Worm (Caenorhabditis elegans) whole organism, L2 larva: ENCODE results near the gene C08G9.1.
A peak's percentile ranks its signal among the peaks of the same experiment; 100 is the strongest.

Experiments
- C34F6.9 ChIP-seq: fragments of 150-350 bp; optimal IDR thresholded peaks from 2 replicates; lab custom pipeline; 2014; ENCODE audit warnings: missing biosample characterization, missing genetic modification characterization
- F13H6.1 ChIP-seq: sonication (generic microtip); optimal IDR thresholded peaks from 2 replicates; lab custom pipeline; 2016; ENCODE audit warnings: missing genetic modification characterization, missing compliant biosample characterization
- R02D3.7 ChIP-seq: fragments of 150-350 bp; optimal IDR thresholded peaks from 2 replicates; lab custom pipeline; 2014; ENCODE audit warnings: missing biosample characterization, missing genetic modification characterization
- Y55F3AM.14 ChIP-seq: fragments of 200-800 bp; sonication (Bioruptor generic); optimal IDR thresholded peaks from 2 replicates; lab custom pipeline; 2018; ENCODE audit warnings: mild to moderate bottlenecking, missing genetic modification characterization, missing compliant biosample characterization
- alr-1 ChIP-seq: fragments of 150-350 bp; optimal IDR thresholded peaks from 2 replicates; lab custom pipeline; 2014; ENCODE audit warnings: missing biosample characterization, missing genetic modification characterization
- blmp-1 ChIP-seq: sonication (generic microtip); optimal IDR thresholded peaks from 2 replicates; lab custom pipeline; 2017; ENCODE audit warnings: missing genetic modification characterization, mild to moderate bottlenecking, missing compliant biosample characterization, antibody characterized with exemption, moderate library complexity; ENCODE audit not compliant: insufficient read depth
- crh-2 ChIP-seq: sonication (generic microtip); optimal IDR thresholded peaks from 2 replicates; lab custom pipeline; 2017; ENCODE audit warnings: missing biosample characterization, missing genetic modification characterization
- dmd-4 ChIP-seq: sonication (generic microtip); optimal IDR thresholded peaks from 2 replicates; lab custom pipeline; 2017; ENCODE audit warnings: missing biosample characterization, missing genetic modification characterization
- elt-1 ChIP-seq: fragments of 150-350 bp; optimal IDR thresholded peaks from 2 replicates; lab custom pipeline; 2014; ENCODE audit warnings: missing biosample characterization, missing genetic modification characterization
- elt-3 ChIP-seq: sonication (generic microtip); optimal IDR thresholded peaks from 2 replicates; lab custom pipeline; 2017; ENCODE audit warnings: missing biosample characterization, missing genetic modification characterization
- fos-1 ChIP-seq: fragments of 150-350 bp; optimal IDR thresholded peaks from 2 replicates; lab custom pipeline; 2014; ENCODE audit warnings: missing biosample characterization, missing genetic modification characterization
- gmeb-1 ChIP-seq: fragments of 150-350 bp; optimal IDR thresholded peaks from 2 replicates; lab custom pipeline; 2014; ENCODE audit warnings: missing biosample characterization, missing genetic modification characterization
- lin-13 ChIP-seq: fragments of 150-350 bp; optimal IDR thresholded peaks from 2 replicates; lab custom pipeline; 2014; ENCODE audit warnings: missing biosample characterization, missing genetic modification reagents, missing genetic modification characterization
- lsy-2 ChIP-seq, 2 experiments: fragments of 150-350 bp in 1 of 2; sonication (generic microtip) in 1 of 2; optimal IDR thresholded peaks; 2 replicates each; lab custom pipeline; 2014 to 2017; ENCODE audit warnings: missing biosample characterization in 2 of 2, missing genetic modification characterization in 2 of 2
- mbf-1 ChIP-seq: sonication (generic microtip); optimal IDR thresholded peaks from 2 replicates; lab custom pipeline; 2017; ENCODE audit warnings: missing biosample characterization, missing genetic modification characterization
- mdl-1 ChIP-seq, 2 experiments: fragments of 150-350 bp in 1 of 2; sonication (generic microtip) in 1 of 2; optimal IDR thresholded peaks; 2 replicates each; lab custom pipeline; 2017; ENCODE audit warnings: missing biosample characterization in 2 of 2, missing genetic modification characterization in 2 of 2
- nhr-10 ChIP-seq: sonication (generic microtip); optimal IDR thresholded peaks from 2 replicates; lab custom pipeline; 2017; ENCODE audit warnings: missing biosample characterization, missing genetic modification characterization
- nhr-11 ChIP-seq: fragments of 150-350 bp; optimal IDR thresholded peaks from 2 replicates; lab custom pipeline; 2014; ENCODE audit warnings: missing biosample characterization, missing genetic modification characterization
- nhr-129 ChIP-seq: fragments of 150-350 bp; optimal IDR thresholded peaks from 2 replicates; lab custom pipeline; 2014; ENCODE audit warnings: missing biosample characterization, missing genetic modification characterization
- nhr-21 ChIP-seq: fragments of 150-350 bp; optimal IDR thresholded peaks from 2 replicates; lab custom pipeline; 2014; ENCODE audit warnings: missing biosample characterization, missing genetic modification characterization
- nhr-77 ChIP-seq: fragments of 150-350 bp; optimal IDR thresholded peaks from 2 replicates; lab custom pipeline; 2014; ENCODE audit warnings: missing biosample characterization, missing genetic modification characterization
- sem-4 ChIP-seq: fragments of 150-350 bp; optimal IDR thresholded peaks from 2 replicates; lab custom pipeline; 2014; ENCODE audit warnings: missing biosample characterization, missing genetic modification reagents, missing genetic modification characterization
- sma-3 ChIP-seq: sonication (generic microtip); optimal IDR thresholded peaks from 2 replicates; lab custom pipeline; 2016; ENCODE audit warnings: missing genetic modification reagents, missing genetic modification characterization, missing compliant biosample characterization
- sma-9 ChIP-seq, 2 experiments: fragments of 150-350 bp in 1 of 2; sonication (generic microtip) in 1 of 2; optimal IDR thresholded peaks; 2 replicates each; lab custom pipeline; 2014 to 2016; ENCODE audit warnings: missing genetic modification characterization in 2 of 2, mild to moderate bottlenecking in 1 of 2, missing biosample characterization in 1 of 2, missing compliant biosample characterization in 1 of 2, missing genetic modification reagents in 1 of 2, moderate library complexity in 1 of 2
- unc-55 ChIP-seq: fragments of 150-350 bp; sonication (generic microtip); optimal IDR thresholded peaks from 3 replicates; lab custom pipeline; 2014; ENCODE audit warnings: missing biosample characterization, missing genetic modification reagents, missing genetic modification characterization
- zag-1 ChIP-seq: fragments of 150-350 bp; optimal IDR thresholded peaks from 2 replicates; lab custom pipeline; 2014; ENCODE audit warnings: missing biosample characterization, missing genetic modification characterization
- ztf-11 ChIP-seq: sonication (generic microtip); optimal IDR thresholded peaks from 2 replicates; lab custom pipeline; 2017; ENCODE audit warnings: missing biosample characterization, missing genetic modification characterization
- ztf-4 ChIP-seq: fragments of 150-350 bp; optimal IDR thresholded peaks from 2 replicates; lab custom pipeline; 2014; ENCODE audit warnings: missing biosample characterization, missing genetic modification characterization

Gene C08G9.1

DNA sequence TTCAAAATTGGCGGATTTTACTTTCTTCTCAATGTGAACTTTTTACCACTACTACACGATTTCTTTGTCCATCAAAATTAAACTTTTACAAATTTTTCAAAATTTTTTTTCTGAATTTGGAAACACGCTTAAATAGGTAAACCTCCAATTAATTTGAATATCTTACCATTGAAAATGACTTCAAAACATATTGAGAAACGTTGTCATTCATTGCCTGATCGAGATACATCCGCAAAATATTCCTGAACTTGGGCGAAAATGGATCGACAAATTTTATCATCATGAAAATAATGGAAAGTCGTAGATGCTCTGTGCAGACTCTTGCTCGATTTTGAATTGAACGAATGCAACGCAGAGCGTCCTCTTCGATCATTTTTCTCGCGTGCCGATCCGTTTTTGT is 11.7 kb upstream of the C08G9.1 start:
- TF ChIP-seq Y55F3AM.14 (GFP tag; lab: Kevin White, UChicago): no peak
- TF ChIP-seq nhr-129 (tag; lab: Kevin White, UChicago): no peak
- no peak for TF ChIP-seq ztf-4 (tag; lab: Kevin White, UChicago)
- TF ChIP-seq mbf-1: no peak
- no peak for TF ChIP-seq R02D3.7 (tag; lab: Kevin White, UChicago)
- TF ChIP-seq nhr-11: no peak
- no peak for TF ChIP-seq elt-1 (tag; lab: Kevin White, UChicago)

DNA sequence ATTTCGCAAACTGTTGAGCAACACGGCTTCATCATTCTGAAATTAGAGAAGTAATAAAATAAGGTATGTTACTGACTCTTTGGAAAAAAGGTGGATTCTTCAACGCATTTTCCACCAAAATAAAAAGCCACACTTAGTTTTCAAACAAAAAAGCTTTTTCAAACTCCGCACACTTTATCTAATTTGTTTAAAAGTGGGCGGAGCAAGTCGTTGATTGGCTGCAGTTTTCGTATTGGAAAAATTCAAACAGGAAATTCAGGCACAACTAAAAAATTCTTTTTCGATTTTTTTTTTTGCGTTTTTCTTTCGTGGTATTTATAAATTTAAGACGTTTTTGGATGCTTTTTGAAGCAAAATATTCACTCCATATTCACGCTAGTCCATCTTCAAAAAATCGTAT is 8.1 kb upstream of the C08G9.1 start:
- TF ChIP-seq unc-55 (GFP tag; lab: Kevin White, UChicago): peak; percentile 14
- TF ChIP-seq nhr-77: no peak

DNA sequence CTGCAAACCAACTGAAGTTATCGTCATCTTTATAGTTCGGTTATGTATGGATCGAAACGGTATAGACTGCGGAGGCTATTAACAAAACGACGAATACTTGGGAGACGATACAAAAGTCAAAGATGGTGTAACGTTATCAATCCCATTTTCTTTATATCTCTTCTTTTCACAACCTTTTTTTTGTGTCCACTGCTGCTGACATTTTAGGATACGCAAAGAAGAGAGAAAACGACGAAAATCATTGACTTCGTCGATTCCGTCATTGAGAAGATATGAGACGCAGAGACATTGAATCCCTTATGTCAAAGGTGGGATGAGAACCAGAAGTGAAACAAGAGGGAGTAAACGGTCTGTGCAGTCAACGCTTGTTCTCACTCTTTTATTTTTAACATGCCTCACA is 7.4 kb upstream of the C08G9.1 start, which contains the start of gene cima-1:
TSS of gene cima-1 (plus strand) at position 340 of the 400 bp plus-strand sequence.
- TF ChIP-seq nhr-10 (tag; lab: Kevin White, UChicago): no peak
- TF ChIP-seq fos-1 (tag; lab: Kevin White, UChicago): peak; percentile 26
- TF ChIP-seq elt-1 (tag; lab: Kevin White, UChicago): no peak
- TF ChIP-seq nhr-129 (tag; lab: Kevin White, UChicago): peak; percentile 21
- no peak for TF ChIP-seq alr-1 (tag; lab: Kevin White, UChicago)
- TF ChIP-seq mdl-1 (tag; optimal IDR thresholded peaks at IDR 0.05; lab: Kevin White, UChicago): no peak
- TF ChIP-seq sma-3: peak; percentile 13
- no peak for TF ChIP-seq nhr-77
- TF ChIP-seq dmd-4: no peak

DNA sequence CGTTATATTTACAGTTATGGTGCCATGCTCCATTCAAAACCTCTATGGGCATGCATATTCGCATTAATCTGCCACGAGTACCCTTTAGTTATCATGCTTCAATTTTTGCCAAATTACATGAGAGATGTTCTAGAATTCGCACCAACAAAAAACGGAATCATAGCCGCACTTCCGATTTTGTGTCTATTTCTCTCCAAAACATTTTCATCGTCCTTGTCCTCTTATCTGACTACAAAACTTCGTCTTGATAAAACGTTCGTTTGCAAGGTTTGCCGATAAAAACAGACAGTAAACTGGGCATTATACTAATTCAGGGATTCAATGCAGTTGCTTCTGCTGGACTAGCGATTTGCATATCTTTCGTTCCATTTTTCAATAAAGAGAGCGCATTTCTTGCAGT is 5.4 kb upstream of the C08G9.1 start:
- peak; percentile 51 for TF ChIP-seq fos-1 (tag; lab: Kevin White, UChicago)
- no peak for TF ChIP-seq elt-3 (tag; lab: Kevin White, UChicago)

DNA sequence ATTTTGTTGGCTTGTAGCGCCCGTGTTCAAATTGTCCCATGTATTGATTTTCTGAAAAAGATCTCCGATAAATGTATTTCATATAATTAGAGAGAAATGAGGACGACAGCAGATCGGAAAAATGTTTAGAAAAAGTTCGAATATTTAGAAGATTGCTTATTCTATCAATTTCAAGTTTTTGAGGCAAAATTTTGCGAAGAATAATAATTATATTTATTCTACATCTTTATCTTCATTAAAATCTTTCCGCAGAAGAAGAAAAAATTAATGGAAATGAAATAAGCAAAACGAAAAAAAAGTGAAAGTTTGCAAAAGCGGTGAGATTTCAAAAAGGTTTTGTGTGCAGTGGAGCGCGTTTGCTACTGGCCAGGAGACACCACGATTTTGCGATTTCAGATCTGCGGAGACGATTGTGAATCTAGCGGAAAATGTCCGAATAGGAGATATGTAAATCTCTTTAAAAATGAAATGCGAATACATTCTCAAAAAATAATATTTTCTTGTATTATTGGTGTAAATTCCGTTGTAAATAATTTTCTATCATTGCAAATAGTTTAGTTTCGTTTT is 4.3 kb upstream of the C08G9.1 start, which contains the start of gene nrde-4:
TSS of gene nrde-4 (minus strand) at position 51 of the 567 bp plus-strand sequence.
- TF ChIP-seq zag-1 (tag; lab: Kevin White, UChicago): peak; percentile 22
- TF ChIP-seq alr-1 (tag; lab: Kevin White, UChicago): no peak
- TF ChIP-seq elt-1 (tag; lab: Kevin White, UChicago): no peak
- peak; percentile 71 for TF ChIP-seq crh-2
- peak; percentile 22 for TF ChIP-seq nhr-21
- TF ChIP-seq sem-4 (tag; lab: Kevin White, UChicago): peak; percentile 81
- TF ChIP-seq lin-13 (GFP tag; lab: Kevin White, UChicago): peak; percentile 60
- TF ChIP-seq ztf-11 (tag; lab: Kevin White, UChicago): no peak
- peak; percentile 86 for TF ChIP-seq unc-55 (GFP tag; lab: Kevin White, UChicago)
- TF ChIP-seq sma-9 (GFP tag; optimal IDR thresholded peaks at IDR 0.05; lab: Kevin White, UChicago): peak; percentile 59
- TF ChIP-seq sma-9 (tag; optimal IDR thresholded peaks at IDR 0.05; lab: Kevin White, UChicago): no peak
- peak in 1 of 2 experiments; percentile 79 for TF ChIP-seq lsy-2 (tag; optimal IDR thresholded peaks at IDR 0.05; lab: Kevin White, UChicago)
- no peak for TF ChIP-seq nhr-77
- peak; percentile 39 for TF ChIP-seq gmeb-1 (tag; lab: Kevin White, UChicago)
- TF ChIP-seq nhr-129 (tag; lab: Kevin White, UChicago): peak; percentile 77
- TF ChIP-seq sma-3: peak; percentile 61
- peak; percentile 97 for TF ChIP-seq blmp-1 (tag; lab: Kevin White, UChicago)
- TF ChIP-seq fos-1 (tag; lab: Kevin White, UChicago): peak; percentile 75
- TF ChIP-seq C34F6.9 (tag; lab: Kevin White, UChicago): peak; percentile 90

DNA sequence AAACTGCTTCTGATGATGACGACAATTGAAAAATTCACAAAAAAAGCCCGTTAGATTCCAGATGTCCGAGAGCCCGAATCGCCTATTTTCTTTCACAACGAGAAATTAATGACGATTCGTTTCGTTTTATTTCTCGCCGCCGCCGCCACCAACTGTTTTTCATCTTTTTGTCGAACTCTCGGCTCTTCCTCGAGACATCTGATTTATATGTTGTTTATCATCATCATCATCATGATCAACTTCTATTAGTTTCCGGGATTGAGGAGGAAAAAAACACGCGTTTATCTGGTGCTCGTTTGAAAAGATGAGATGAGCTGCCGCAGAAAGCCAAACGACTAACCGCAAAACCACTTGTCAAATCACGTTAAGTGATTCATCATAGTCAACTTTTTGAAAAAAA is 918 bp downstream of the C08G9.1 start:
- TF ChIP-seq sma-9 (GFP tag; optimal IDR thresholded peaks at IDR 0.05; lab: Kevin White, UChicago) (peak; percentile 57), sma-9 (tag; optimal IDR thresholded peaks at IDR 0.05; lab: Kevin White, UChicago) (no peak), blmp-1 (tag; lab: Kevin White, UChicago) (no peak), elt-3 (tag; lab: Kevin White, UChicago) (no peak), gmeb-1 (tag; lab: Kevin White, UChicago) (no peak), F13H6.1 (tag; lab: Kevin White, UChicago) (peak; percentile 19), C34F6.9 (tag; lab: Kevin White, UChicago) (peak; percentile 9), sem-4 (tag; lab: Kevin White, UChicago) (peak; percentile 78), nhr-129 (tag; lab: Kevin White, UChicago) (peak; percentile 18)
